Fruit fly (Drosophila melanogaster): Measurements from ENCODE around the gene eIF1A.

eIF1A gene

DNA sequence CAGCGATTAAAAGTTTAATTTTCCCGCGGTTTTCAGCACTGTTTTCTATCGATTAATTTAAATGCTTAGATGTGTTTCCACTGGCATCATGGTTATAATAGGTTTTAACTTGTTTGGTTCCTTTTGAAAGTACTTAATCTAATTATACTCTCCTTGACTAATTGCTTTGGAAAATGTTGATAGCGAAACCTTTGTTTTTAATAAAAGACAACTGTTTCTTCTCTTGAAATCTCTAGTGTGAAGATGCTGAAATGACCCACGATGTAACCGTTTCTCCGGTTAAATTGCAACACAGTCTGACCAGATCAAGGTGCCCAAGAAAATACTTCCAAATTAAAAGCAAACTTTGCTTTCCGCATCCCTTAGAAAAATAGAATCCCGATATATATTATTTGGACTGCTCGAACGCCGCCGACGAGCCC is 24.4 kb downstream of the eIF1A start, which contains the start of gene Dlc90F (continued):
- no peak for TF ChIP-seq prd (optimal IDR thresholded peaks at IDR 0.05)
- TF ChIP-seq prd (GFP tag; IDR thresholded peaks at IDR 0.05): peak; percentile 87
- peak; percentile 85 for TF ChIP-seq Side (GFP tag; optimal IDR thresholded peaks at IDR 0.05)
- peak; percentile 75 for TF ChIP-seq CG7372 (GFP tag; IDR thresholded peaks at IDR 0.05)
- TF ChIP-seq bigmax (GFP tag; optimal IDR thresholded peaks at IDR 0.05): peak; percentile 27
- no peak for TF ChIP-seq da (GFP tag; optimal IDR thresholded peaks at IDR 0.05)
- TF ChIP-seq CG34224 (GFP tag; IDR thresholded peaks at IDR 0.05; ENCODE audit: partially characterized antibody): no peak
- peak; percentile 96 for TF ChIP-seq sens (GFP tag)
- TF ChIP-seq dmrt11E (tag; optimal IDR thresholded peaks at IDR 0.05): peak; percentile 82
- peak; percentile 77 for TF ChIP-seq slp2 (GFP tag; optimal IDR thresholded peaks at IDR 0.05)
- TF ChIP-seq ems (GFP tag; optimal IDR thresholded peaks at IDR 0.05): no peak
- no peak for TF ChIP-seq gcm2 (GFP tag; optimal IDR thresholded peaks at IDR 0.05)
- peak; percentile 67 for TF ChIP-seq CG7928 (GFP tag; optimal IDR thresholded peaks at IDR 0.05)
- TF ChIP-seq jigr1 (GFP tag; IDR thresholded peaks at IDR 0.05): peak; percentile 69; the same call in 1 of the 3 replicates
- TF ChIP-seq Atf6 (GFP tag; IDR thresholded peaks at IDR 0.05): peak; percentile 74; the same call in 1 of the 2 replicates
- TF ChIP-seq CG2202 (tag; optimal IDR thresholded peaks at IDR 0.05): peak; percentile 18
- TF ChIP-seq Hey (tag; optimal IDR thresholded peaks at IDR 0.05): no peak
- peak; percentile 67 for TF ChIP-seq CG13123 (GFP tag; optimal IDR thresholded peaks at IDR 0.05)
- peak; percentile 79 for TF ChIP-seq CG7839 (tag; optimal IDR thresholded peaks at IDR 0.05)
- TF ChIP-seq CG1529 (GFP tag; optimal IDR thresholded peaks at IDR 0.05): peak; percentile 40
- TF ChIP-seq CG11456 (GFP tag; IDR thresholded peaks at IDR 0.05): peak; percentile 86
- TF ChIP-seq Gsc (GFP tag; IDR thresholded peaks at IDR 0.05): no peak
- peak; percentile 82 for TF ChIP-seq Xbp1 (GFP tag; optimal IDR thresholded peaks at IDR 0.05)
- peak; percentile 29; the same call in 1 of the 2 replicates for TF ChIP-seq inv (GFP tag; IDR thresholded peaks at IDR 0.05; ENCODE audit: partially characterized antibody)
- peak; percentile 17 for TF ChIP-seq CG4328 (GFP tag; optimal IDR thresholded peaks at IDR 0.05)
- TF ChIP-seq CG17912 (GFP tag; optimal IDR thresholded peaks at IDR 0.05): peak; percentile 11
- peak; percentile 88 for TF ChIP-seq Hsf (GFP tag; optimal IDR thresholded peaks at IDR 0.05)
- peak; percentile 74 for TF ChIP-seq CG13775 (GFP tag; optimal IDR thresholded peaks at IDR 0.05)
- peak; percentile 87 for TF ChIP-seq gem (tag; optimal IDR thresholded peaks at IDR 0.05)
- TF ChIP-seq B-H1 (GFP tag; IDR thresholded peaks at IDR 0.05): peak; percentile 64; the same call in 2 of the 3 replicates
- peak; percentile 85 for TF ChIP-seq lmd (GFP tag; IDR thresholded peaks at IDR 0.05)
- peak in 1 of 3 experiments; percentile 74 for TF ChIP-seq lola (GFP tag; optimal IDR thresholded peaks at IDR 0.05)
- TF ChIP-seq ro (GFP tag; IDR thresholded peaks at IDR 0.05): no peak; the same call in 1 of the 2 replicates
- peak; percentile 78 for TF ChIP-seq CG10366 (GFP tag; IDR thresholded peaks at IDR 0.05)
- peak; percentile 66 for TF ChIP-seq ewg (GFP tag; optimal IDR thresholded peaks at IDR 0.05)
- peak; percentile 81 for TF ChIP-seq Mes4 (GFP tag; optimal IDR thresholded peaks at IDR 0.05)
- TF ChIP-seq CG42726 (GFP tag; IDR thresholded peaks at IDR 0.05; ENCODE audit: partially characterized antibody): no peak
- TF ChIP-seq CG4820 (GFP tag; optimal IDR thresholded peaks at IDR 0.05): peak; percentile 73
- TF ChIP-seq shn (GFP tag; optimal IDR thresholded peaks at IDR 0.05): peak; percentile 82
- no peak for TF ChIP-seq Lpt (GFP tag; optimal IDR thresholded peaks at IDR 0.05)
- peak; percentile 77 for TF ChIP-seq CG7786 (GFP tag; optimal IDR thresholded peaks at IDR 0.05)
- no peak for TF ChIP-seq h (optimal IDR thresholded peaks at IDR 0.05)
- TF ChIP-seq onecut (GFP tag; IDR thresholded peaks at IDR 0.05): peak; percentile 57
- no peak for TF ChIP-seq CG34376 (GFP tag; optimal IDR thresholded peaks at IDR 0.05)
- peak; percentile 86 for TF ChIP-seq CG12391 (tag; optimal IDR thresholded peaks at IDR 0.05)
- TF ChIP-seq Poxn (GFP tag; IDR thresholded peaks at IDR 0.05): no peak
- peak; percentile 49 for TF ChIP-seq ATbp (GFP tag; optimal IDR thresholded peaks at IDR 0.05)
